Fruit fly (Drosophila melanogaster): ENCODE measurements around the gene ovo.

Gene ovo

dm6 chrX:5056076-5056475 lies 8.0 kb downstream of the ovo start:
- TF ChIP-seq pan (optimal IDR thresholded peaks at IDR 0.05) (no peak), Dll (optimal IDR thresholded peaks at IDR 0.05) (no peak), EcR (GFP tag; optimal IDR thresholded peaks at IDR 0.05) (no peak), psq (optimal IDR thresholded peaks at IDR 0.05) (no peak), usp (GFP tag; optimal IDR thresholded peaks at IDR 0.05) (no peak), CG8478 (optimal IDR thresholded peaks at IDR 0.05) (no peak)

- no peak for TF ChIP-seq psq (optimal IDR thresholded peaks at IDR 0.05)
- TF ChIP-seq EcR (GFP tag; optimal IDR thresholded peaks at IDR 0.05): no peak
- TF ChIP-seq Dll (optimal IDR thresholded peaks at IDR 0.05): no peak
- TF ChIP-seq CG8478 (optimal IDR thresholded peaks at IDR 0.05): no peak
- no peak for TF ChIP-seq pan (optimal IDR thresholded peaks at IDR 0.05)
- no peak for TF ChIP-seq usp (GFP tag; optimal IDR thresholded peaks at IDR 0.05)
These were observed 10.6 kb downstream of the ovo start for dm6 chrX:5058688-5059087.

- TF ChIP-seq CG8478 (optimal IDR thresholded peaks at IDR 0.05) (no peak), pan (optimal IDR thresholded peaks at IDR 0.05) (no peak), usp (GFP tag; optimal IDR thresholded peaks at IDR 0.05) (no peak), EcR (GFP tag; optimal IDR thresholded peaks at IDR 0.05) (no peak), psq (optimal IDR thresholded peaks at IDR 0.05) (no peak), Dll (optimal IDR thresholded peaks at IDR 0.05) (no peak)
These were observed 13.9 kb downstream of the ovo start for dm6 chrX:5061989-5062388.

- TF ChIP-seq CG8478 (optimal IDR thresholded peaks at IDR 0.05): no peak
- TF ChIP-seq usp (GFP tag; optimal IDR thresholded peaks at IDR 0.05): no peak
- TF ChIP-seq psq (optimal IDR thresholded peaks at IDR 0.05): no peak
- no peak for TF ChIP-seq Dll (optimal IDR thresholded peaks at IDR 0.05)
- TF ChIP-seq EcR (GFP tag; optimal IDR thresholded peaks at IDR 0.05): no peak
- no peak for TF ChIP-seq pan (optimal IDR thresholded peaks at IDR 0.05)
These were observed 15.7 kb downstream of the ovo start for dm6 chrX:5063540-5064308.

dm6 chrX:5066627-5067026 lies 18.6 kb downstream of the ovo start:
- TF ChIP-seq psq (optimal IDR thresholded peaks at IDR 0.05): no peak
- no peak for TF ChIP-seq usp (GFP tag; optimal IDR thresholded peaks at IDR 0.05)
- no peak for TF ChIP-seq EcR (GFP tag; optimal IDR thresholded peaks at IDR 0.05)
- no peak for TF ChIP-seq pan (optimal IDR thresholded peaks at IDR 0.05)
- no peak for TF ChIP-seq Dll (optimal IDR thresholded peaks at IDR 0.05)
- no peak for TF ChIP-seq CG8478 (optimal IDR thresholded peaks at IDR 0.05)

- TF ChIP-seq Dll (optimal IDR thresholded peaks at IDR 0.05) (no peak), CG8478 (optimal IDR thresholded peaks at IDR 0.05) (no peak), pan (optimal IDR thresholded peaks at IDR 0.05) (no peak), usp (GFP tag; optimal IDR thresholded peaks at IDR 0.05) (no peak), EcR (GFP tag; optimal IDR thresholded peaks at IDR 0.05) (no peak), psq (optimal IDR thresholded peaks at IDR 0.05) (no peak)
These were observed 20.4 kb downstream of the ovo start for dm6 chrX:5068475-5068874.

- no peak for TF ChIP-seq psq (optimal IDR thresholded peaks at IDR 0.05)
- no peak for TF ChIP-seq EcR (GFP tag; optimal IDR thresholded peaks at IDR 0.05)
- TF ChIP-seq usp (GFP tag; optimal IDR thresholded peaks at IDR 0.05): no peak
- TF ChIP-seq pan (optimal IDR thresholded peaks at IDR 0.05): no peak
- no peak for TF ChIP-seq Dll (optimal IDR thresholded peaks at IDR 0.05)
- no peak for TF ChIP-seq CG8478 (optimal IDR thresholded peaks at IDR 0.05)
These were observed 27.9 kb downstream of the ovo start for dm6 chrX:5075842-5076413.

dm6 chrX:5080521-5080920 lies 32.4 kb downstream of the ovo start:
- no peak for TF ChIP-seq pan (optimal IDR thresholded peaks at IDR 0.05)
- TF ChIP-seq Dll (optimal IDR thresholded peaks at IDR 0.05): no peak
- TF ChIP-seq EcR (GFP tag; optimal IDR thresholded peaks at IDR 0.05): no peak
- TF ChIP-seq psq (optimal IDR thresholded peaks at IDR 0.05): no peak
- no peak for TF ChIP-seq usp (GFP tag; optimal IDR thresholded peaks at IDR 0.05)
- TF ChIP-seq CG8478 (optimal IDR thresholded peaks at IDR 0.05): no peak

dm6 chrX:5082354-5082818 lies 34.3 kb downstream of the ovo start:
- TF ChIP-seq psq (optimal IDR thresholded peaks at IDR 0.05): peak; percentile 17
- no peak for TF ChIP-seq Dll (optimal IDR thresholded peaks at IDR 0.05)

dm6 chrX:5082840-5083646 lies 35.0 kb downstream of the ovo start:
- TF ChIP-seq Dll (optimal IDR thresholded peaks at IDR 0.05): peak; percentile 52
- TF ChIP-seq usp (GFP tag; optimal IDR thresholded peaks at IDR 0.05): no peak

- no peak for TF ChIP-seq EcR (GFP tag; optimal IDR thresholded peaks at IDR 0.05)
- TF ChIP-seq Dll (optimal IDR thresholded peaks at IDR 0.05): peak; percentile 43
- peak; percentile 11 for TF ChIP-seq CG8478 (optimal IDR thresholded peaks at IDR 0.05)
- no peak for TF ChIP-seq psq (optimal IDR thresholded peaks at IDR 0.05)
These were observed 35.6 kb downstream of the ovo start for dm6 chrX:5083647-5084096.

Measured in whole organism.